Worm (Caenorhabditis elegans): ENCODE measurements around the gene adr-2.

Gene adr-2

DNA sequence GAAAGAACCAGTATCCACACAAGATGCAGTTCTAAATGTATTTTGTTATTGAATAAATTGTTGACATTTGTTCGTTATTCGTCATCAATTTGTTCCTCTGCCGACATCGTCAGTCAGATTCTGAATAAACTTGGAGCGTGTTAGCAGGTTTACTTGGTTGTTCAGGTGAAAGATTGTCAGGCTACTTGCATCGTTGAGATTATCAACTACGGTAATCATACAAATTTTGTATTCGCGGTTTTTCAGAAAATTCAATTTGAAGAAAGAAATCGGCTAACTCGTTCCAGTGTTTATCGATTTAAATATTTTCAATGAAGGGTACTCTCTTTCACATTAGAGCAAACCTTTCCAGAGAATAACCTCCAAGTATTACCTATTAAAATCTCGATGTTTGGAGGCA is 23.0 kb downstream of the adr-2 start, which contains the start of gene R151.2 (continued):
- TF ChIP-seq lir-1 (GFP tag; conservative IDR thresholded peaks at IDR 0.05) (no peak), unc-130 (GFP tag; optimal IDR thresholded peaks at IDR 0.05) (no peak), zfh-2 (GFP tag; conservative IDR thresholded peaks at IDR 0.05) (no peak), rec-8 (tag; optimal IDR thresholded peaks at IDR 0.05) (peak in 1 of 2 experiments; percentile 4), pha-4 (tag; optimal IDR thresholded peaks at IDR 0.05) (no peak), snpc-1.1 (tag; optimal IDR thresholded peaks at IDR 0.05; ENCODE audit: insufficient read depth) (no peak), nfya-1 (tag; optimal IDR thresholded peaks at IDR 0.05; ENCODE audit: borderline replicate concordance, insufficient read depth) (no peak), zim-3 (tag; optimal IDR thresholded peaks at IDR 0.05) (no peak), mcd-1 (GFP tag; IDR thresholded peaks at IDR 0.05) (no peak), sea-2 (GFP tag; IDR thresholded peaks at IDR 0.05) (no peak), ztf-3 (GFP tag; optimal IDR thresholded peaks at IDR 0.05) (no peak), Y95B8A.8 (GFP tag; IDR thresholded peaks at IDR 0.05) (no peak), F23B12.7 (tag; optimal IDR thresholded peaks at IDR 0.05; ENCODE audit: insufficient read depth) (no peak), egl-44 (GFP tag; IDR thresholded peaks at IDR 0.05) (0 out of 2 replicates have a peak, but pooled peaks have one; percentile 35), ceh-79 (tag; optimal IDR thresholded peaks at IDR 0.05) (no peak), nhr-90 (tag; optimal IDR thresholded peaks at IDR 0.05) (no peak), athp-1 (tag; optimal IDR thresholded peaks at IDR 0.05) (peak; percentile 12), chd-7 (tag; optimal IDR thresholded peaks at IDR 0.05) (no peak), B0035.1 (tag; optimal IDR thresholded peaks at IDR 0.05) (no peak), C17E4.6 (GFP tag; IDR thresholded peaks at IDR 0.05) (no peak), gei-17 (GFP tag; optimal IDR thresholded peaks at IDR 0.05) (no peak), cebp-2 (GFP tag; IDR thresholded peaks at IDR 0.05) (no peak), F57C9.4 (tag; optimal IDR thresholded peaks at IDR 0.05) (no peak), lin-26 (GFP tag; IDR thresholded peaks at IDR 0.05) (0 out of 2 replicates have a peak, but pooled peaks have one; percentile 39), rpc-1 (optimal IDR thresholded peaks at IDR 0.05) (no peak), rpc-1 (tag; optimal IDR thresholded peaks at IDR 0.05) (no peak), bed-2 (GFP tag; IDR thresholded peaks at IDR 0.05) (no peak), nfya-2 (GFP tag; IDR thresholded peaks at IDR 0.05) (no peak), cebp-1 (GFP tag; IDR thresholded peaks at IDR 0.05) (no peak), cebp-1 (tag; optimal IDR thresholded peaks at IDR 0.05) (no peak), F49E8.2 (tag; optimal IDR thresholded peaks at IDR 0.05; ENCODE audit: insufficient read depth) (peak; percentile 57), ztf-6 (GFP tag; IDR thresholded peaks at IDR 0.05) (no peak), ztf-22 (GFP tag; optimal IDR thresholded peaks at IDR 0.05) (no peak), hlh-12 (tag; optimal IDR thresholded peaks at IDR 0.05) (no peak), Y53G8AR.9 (GFP tag; conservative IDR thresholded peaks at IDR 0.05) (0 out of 2 replicates have a peak, but pooled peaks have one; percentile 26), ekl-4 (GFP tag; IDR thresholded peaks at IDR 0.05) (peak; percentile 45; the same call in 1 of the 2 replicates), hmg-1.2 (GFP tag; IDR thresholded peaks at IDR 0.05) (peak; percentile 24; the same call in 1 of the 2 replicates), lsy-27 (tag; optimal IDR thresholded peaks at IDR 0.05; ENCODE audit: borderline replicate concordance, insufficient read depth) (no peak), madf-3 (GFP tag; IDR thresholded peaks at IDR 0.05) (peak; percentile 62; the same call in 1 of the 2 replicates), B0336.3 (GFP tag; IDR thresholded peaks at IDR 0.05) (peak; percentile 54), repo-1 (tag; optimal IDR thresholded peaks at IDR 0.05) (no peak), lin-54 (GFP tag; optimal IDR thresholded peaks at IDR 0.05) (peak; percentile 53), ceh-100 (GFP tag; IDR thresholded peaks at IDR 0.05) (peak; percentile 24; the same call in 1 of the 2 replicates), mes-4 (tag; optimal IDR thresholded peaks at IDR 0.05) (no peak), sptf-2 (GFP tag; optimal IDR thresholded peaks at IDR 0.05) (no peak), egl-18 (GFP tag; IDR thresholded peaks at IDR 0.05) (no peak), dox-1 (GFP tag; IDR thresholded peaks at IDR 0.05) (0 out of 2 replicates have a peak, but pooled peaks have one; percentile 12), attf-6 (GFP tag; IDR thresholded peaks at IDR 0.05) (peak; percentile 60), D2030.7 (GFP tag; IDR thresholded peaks at IDR 0.05) (no peak)

Data from whole organism, young adult.